Worm (Caenorhabditis elegans) whole organism, young adult: ENCODE results near the gene F47F2.1.

ENCODE experiments used
- F55B11.4 ChIP-seq: sonication (generic microtip); optimal IDR thresholded peaks from 2 replicates; lab custom pipeline; 2016; ENCODE audit warnings: missing compliant biosample characterization, missing genetic modification characterization, borderline replicate concordance; ENCODE audit not compliant: insufficient read depth
- F57C9.4 ChIP-seq: sonication (generic microtip); optimal IDR thresholded peaks from 2 replicates; lab custom pipeline; 2017; ENCODE audit warnings: mild to moderate bottlenecking, missing genetic modification characterization, missing compliant biosample characterization
- ets-4 ChIP-seq: fragments of 200-800 bp; sonication (Bioruptor generic); optimal IDR thresholded peaks from 2 replicates; lab custom pipeline; 2018; ENCODE audit warnings: mild to moderate bottlenecking, missing genetic modification characterization, missing compliant biosample characterization
- sptf-2 ChIP-seq: fragments of 200-800 bp; sonication (Bioruptor generic); optimal IDR thresholded peaks from 2 replicates; lab custom pipeline; 2018; ENCODE audit warnings: mild to moderate bottlenecking, missing genetic modification characterization, missing compliant biosample characterization
- unc-62 ChIP-seq: fragments of 150-350 bp; optimal IDR thresholded peaks from 2 replicates; lab custom pipeline; 2014; ENCODE audit warnings: missing biosample characterization, missing genetic modification reagents, missing genetic modification characterization
- xnd-1 ChIP-seq: sonication (generic microtip); optimal IDR thresholded peaks from 2 replicates; lab custom pipeline; 2016; ENCODE audit warnings: missing genotype, missing genetic modification reagents, missing genetic modification characterization, missing compliant biosample characterization

DNA sequence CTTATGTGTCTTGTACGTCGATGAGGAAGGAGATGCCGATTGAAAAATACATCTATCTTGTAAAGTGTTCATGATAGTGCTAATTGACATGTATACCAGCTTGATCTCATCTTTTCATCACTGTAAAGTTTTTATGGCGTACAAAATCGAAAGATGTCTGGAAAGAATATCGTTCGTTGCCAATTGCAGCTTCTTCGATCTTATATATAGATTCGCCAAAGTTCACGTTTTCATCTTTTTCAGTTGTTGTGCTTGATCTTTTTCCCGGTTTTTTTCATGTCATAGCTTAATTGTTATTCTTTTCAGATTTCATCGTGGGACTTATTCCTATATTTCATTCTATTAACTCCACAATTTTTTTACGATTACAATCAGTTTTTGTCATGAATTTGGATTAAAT, 53.0 kb downstream of the F47F2.1 start, which contains the start of gene adt-3:
- TF ChIP-seq sptf-2 (GFP tag; lab: Kevin White, UChicago) (no peak), F57C9.4 (tag; lab: Kevin White, UChicago) (no peak), xnd-1 (tag; lab: Kevin White, UChicago) (no peak), F55B11.4 (tag; lab: Kevin White, UChicago) (no peak), ets-4 (no peak), unc-62 (GFP tag; lab: Kevin White, UChicago) (no peak)
